ENCODE assay signal across 1 fruit fly cellular context in the genomic region with DNA sequence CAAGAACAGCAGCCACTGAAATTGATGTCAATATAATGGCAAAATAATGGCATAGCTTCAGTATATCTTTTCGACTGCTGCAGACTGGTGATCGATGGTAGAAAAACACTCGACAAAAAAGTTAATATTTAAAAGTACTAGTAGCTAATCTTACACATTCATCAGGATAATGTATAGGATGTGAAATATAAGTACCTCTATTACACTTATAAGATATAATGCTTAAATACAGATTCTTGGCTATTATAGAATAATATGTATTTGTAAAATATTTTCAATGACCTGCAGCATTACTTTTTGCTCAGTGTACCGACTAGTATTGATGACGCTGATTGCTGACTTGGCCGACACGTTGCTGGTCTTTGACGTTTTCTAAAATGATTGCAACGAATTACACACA.
TF ChIP-seq lines count a peak whose summit lies in the region.

No protein-coding gene starts in this region.

TF ChIP-seq in whole organism, prepupa, 60 proteins besides CTCF, POLR2A, EP300 and RAD21 (continued from another document):
- peak; percentile 12 for TF ChIP-seq Lpt (GFP tag; optimal IDR thresholded peaks at IDR 0.05; lab: Kevin White, UChicago)
- TF ChIP-seq Hr39 (GFP tag; optimal IDR thresholded peaks at IDR 0.05; lab: Kevin White, UChicago): no peak
- no peak for TF ChIP-seq CG7368 (GFP tag; optimal IDR thresholded peaks at IDR 0.05; lab: Kevin White, UChicago)
- no peak for TF ChIP-seq net (GFP tag; optimal IDR thresholded peaks at IDR 0.05; lab: Kevin White, UChicago)
- no peak for TF ChIP-seq CG8632 (GFP tag; optimal IDR thresholded peaks at IDR 0.05; lab: Kevin White, UChicago)
- TF ChIP-seq Ets21C (GFP tag; optimal IDR thresholded peaks at IDR 0.05; lab: Kevin White, UChicago): no peak
- TF ChIP-seq CG16779 (tag; optimal IDR thresholded peaks at IDR 0.05; lab: Kevin White, UChicago): no peak
- no peak for TF ChIP-seq Blimp-1 (GFP tag; optimal IDR thresholded peaks at IDR 0.05; lab: Kevin White, UChicago)
- TF ChIP-seq CG6792 (GFP tag; optimal IDR thresholded peaks at IDR 0.05; lab: Kevin White, UChicago): peak; percentile 20
- TF ChIP-seq svp (GFP tag; lab: Kevin White, UChicago): peak; percentile 65
- TF ChIP-seq CG3032 (tag; optimal IDR thresholded peaks at IDR 0.05; lab: Kevin White, UChicago): peak; percentile 54
- TF ChIP-seq fd59A (GFP tag; optimal IDR thresholded peaks at IDR 0.05; lab: Kevin White, UChicago): peak; percentile 13
- peak; percentile 28 for TF ChIP-seq dac (GFP tag; optimal IDR thresholded peaks at IDR 0.05; lab: Kevin White, UChicago)
- peak; percentile 14 for TF ChIP-seq spab (GFP tag; optimal IDR thresholded peaks at IDR 0.05; lab: Kevin White, UChicago)
